Worm (Caenorhabditis elegans) whole organism, L4 larva: Measurements from ENCODE around the gene him-10.

Experiments used
- egl-27 ChIP-seq: sonication (generic microtip); optimal IDR thresholded peaks from 3 replicates; lab custom pipeline; 2017; ENCODE audit warnings: missing biosample characterization, missing genetic modification reagents, missing genetic modification characterization
- mdt-29 ChIP-seq: fragments of 200-800 bp; sonication (Bioruptor generic); IDR thresholded peaks from 2 replicates; pipeline ENCODE4 v1.3.6; 2022; ENCODE audit warnings: missing genetic modification reagents, missing genetic modification characterization, missing compliant biosample characterization
- sdz-12 ChIP-seq: fragments of 200-800 bp; sonication (Bioruptor generic); optimal IDR thresholded peaks from 2 replicates; lab custom pipeline; 2018; ENCODE audit warnings: mild to moderate bottlenecking, missing genetic modification characterization, missing compliant biosample characterization

DNA sequence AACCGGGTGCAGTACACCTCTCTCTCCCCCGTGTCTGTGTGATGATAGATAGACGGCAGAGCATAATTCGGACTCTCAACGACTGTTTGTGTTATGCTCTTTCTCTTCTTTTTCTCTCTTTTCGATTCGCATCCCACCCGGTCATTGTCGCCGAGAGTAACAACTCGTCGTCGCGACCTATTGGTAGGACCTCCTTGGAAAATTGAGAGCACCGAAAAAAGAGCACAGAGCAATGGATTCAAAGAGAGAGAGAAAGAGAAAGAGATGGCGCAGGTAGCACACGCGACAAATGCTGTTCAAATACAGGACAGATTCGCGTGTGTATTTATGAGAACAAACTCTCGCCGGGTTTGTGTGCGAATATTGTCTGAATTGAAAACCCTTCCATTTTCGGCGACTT is 40.6 kb downstream of the him-10 start:
- TF ChIP-seq sdz-12 (GFP tag; lab: Kevin White, UChicago) (no peak), egl-27 (tag; lab: Kevin White, UChicago) (no peak), mdt-29 (GFP tag; lab: Robert Waterston, UW) (no peak)
